Fruit fly (Drosophila melanogaster) whole organism, wandering third instar larva: ENCODE data around the gene AlkB.

ENCODE experiments used
- Abd-B ChIP-seq: fragments of >200 bp; optimal IDR thresholded peaks from 2 replicates; lab custom pipeline; 2017; ENCODE audit warnings: missing biosample characterization, missing genetic modification characterization
- CG32264 ChIP-seq: fragments of 200-800 bp; sonication (Bioruptor generic); optimal IDR thresholded peaks from 2 replicates; lab custom pipeline; 2016; ENCODE audit warnings: missing biosample characterization, missing genetic modification characterization
- CG9705 ChIP-seq: fragments of 200-800 bp; sonication (Bioruptor generic); optimal IDR thresholded peaks from 2 replicates; lab custom pipeline; 2018; ENCODE audit warnings: missing biosample characterization, mild to moderate bottlenecking, missing genetic modification characterization
- CrebA ChIP-seq: fragments of 200-800 bp; sonication (Bioruptor generic); optimal IDR thresholded peaks from 2 replicates; lab custom pipeline; 2016; ENCODE audit warnings: missing biosample characterization, mild to moderate bottlenecking, missing genetic modification characterization, borderline replicate concordance
- Dfd ChIP-seq: fragments of >200 bp; optimal IDR thresholded peaks from 2 replicates; lab custom pipeline; 2017; ENCODE audit warnings: missing biosample characterization, missing genetic modification characterization
- Dif ChIP-seq: fragments of 200-275, 200-300 bp; sonication (Bioruptor generic); optimal IDR thresholded peaks from 2 replicates; lab custom pipeline; 2018; ENCODE audit warnings: missing biosample characterization, missing genetic modification characterization; ENCODE audit not compliant: partially characterized antibody
- GATAd ChIP-seq: sonication (Bioruptor generic); optimal IDR thresholded peaks from 2 replicates; lab custom pipeline; 2016; ENCODE audit warnings: missing biosample characterization, missing genetic modification characterization
- HLH106 ChIP-seq: fragments of 200-800 bp; optimal IDR thresholded peaks from 3 replicates; lab custom pipeline; 2019; ENCODE audit warnings: missing biosample characterization, mild to moderate bottlenecking, missing genetic modification characterization, moderate library complexity
- Hnf4 ChIP-seq: fragments of 200-800 bp; sonication (Bioruptor generic); optimal IDR thresholded peaks from 2 replicates; lab custom pipeline; 2016; ENCODE audit warnings: missing biosample characterization, mild to moderate bottlenecking, missing genetic modification characterization
- Hr78 ChIP-seq: fragments of >200 bp; optimal IDR thresholded peaks from 2 replicates; lab custom pipeline; 2017; ENCODE audit warnings: missing biosample characterization, missing genetic modification characterization
- Hr83 ChIP-seq: fragments of 200-300 bp; sonication (Bioruptor generic); optimal IDR thresholded peaks from 2 replicates; lab custom pipeline; 2016; ENCODE audit warnings: missing biosample characterization, mild to moderate bottlenecking, missing genetic modification characterization, moderate library complexity; ENCODE audit not compliant: poor library complexity, severe bottlenecking
- Jra ChIP-seq: sonication (Bioruptor generic); optimal IDR thresholded peaks from 2 replicates; lab custom pipeline; 2016; ENCODE audit warnings: missing biosample characterization, missing genetic modification characterization
- Mio ChIP-seq: sonication (Bioruptor generic); optimal IDR thresholded peaks from 2 replicates; lab custom pipeline; 2016; ENCODE audit warnings: missing biosample characterization, missing genetic modification characterization
- Myc ChIP-seq: fragments of >200 bp; optimal IDR thresholded peaks from 2 replicates; lab custom pipeline; 2017
- N ChIP-seq: fragments of >200 bp; optimal IDR thresholded peaks from 2 replicates; lab custom pipeline; 2018; ENCODE audit warnings: missing biosample characterization, missing external identifiers, missing genetic modification characterization
- OdsH ChIP-seq: fragments of 200-800 bp; sonication (Bioruptor generic); optimal IDR thresholded peaks from 2 replicates; lab custom pipeline; 2016; ENCODE audit warnings: missing biosample characterization, mild to moderate bottlenecking, missing genetic modification characterization
- Rel ChIP-seq, 2 experiments: fragments of 200-800 bp; sonication (Bioruptor generic) in 1 of 2; optimal IDR thresholded peaks; 2 replicates in 1 of 2; 3 replicates in 1 of 2; lab custom pipeline; 2016 to 2019; ENCODE audit warnings: mild to moderate bottlenecking in 2 of 2, missing biosample characterization in 2 of 2, missing genetic modification characterization in 2 of 2, moderate library complexity in 1 of 2
- Sp1 ChIP-seq: fragments of 200-800 bp; sonication (Bioruptor generic); optimal IDR thresholded peaks from 3 replicates; lab custom pipeline; 2019; ENCODE audit warnings: missing biosample characterization, mild to moderate bottlenecking, missing genetic modification characterization, moderate library complexity
- Vsx2 ChIP-seq: fragments of 200-300, 225-300 bp; sonication (Bioruptor generic); optimal IDR thresholded peaks from 2 replicates; lab custom pipeline; 2018; ENCODE audit warnings: missing biosample characterization, missing genetic modification characterization; ENCODE audit not compliant: partially characterized antibody
- br ChIP-seq: fragments of 200-800 bp; sonication (Bioruptor generic); optimal IDR thresholded peaks from 2 replicates; lab custom pipeline; 2016; ENCODE audit warnings: missing biosample characterization, missing genetic modification characterization
- brk ChIP-seq: fragments of 200-800 bp; sonication (Bioruptor generic); optimal IDR thresholded peaks from 2 replicates; lab custom pipeline; 2016; ENCODE audit warnings: missing biosample characterization, mild to moderate bottlenecking, missing genetic modification characterization
- dl ChIP-seq, 2 experiments: fragments of 175-275, 200-275 bp in 1 of 2; fragments of 200-275 bp in 1 of 2; sonication (Bioruptor generic); optimal IDR thresholded peaks; lab custom pipeline; 2018; ENCODE audit warnings: mild to moderate bottlenecking in 2 of 2, missing biosample characterization in 2 of 2, missing genetic modification characterization in 2 of 2, moderate library complexity in 2 of 2; ENCODE audit not compliant: partially characterized antibody in 2 of 2, insufficient read depth in 1 of 2
- dmrt93B ChIP-seq: fragments of 200-800 bp; sonication (Bioruptor generic); optimal IDR thresholded peaks from 2 replicates; lab custom pipeline; 2018; ENCODE audit warnings: missing biosample characterization, mild to moderate bottlenecking, missing genetic modification characterization
- dsf ChIP-seq: sonication (Bioruptor generic); optimal IDR thresholded peaks from 2 replicates; lab custom pipeline; 2016; ENCODE audit warnings: missing biosample characterization, missing genetic modification characterization, borderline replicate concordance
- ey ChIP-seq: fragments of 200-800 bp; sonication (Bioruptor generic); optimal IDR thresholded peaks from 2 replicates; lab custom pipeline; 2016; ENCODE audit warnings: missing biosample characterization, missing genetic modification characterization
- foxo ChIP-seq, 2 experiments: fragments of 200-800 bp; sonication (Bioruptor generic); optimal IDR thresholded peaks; 2 replicates in 1 of 2; 3 replicates in 1 of 2; lab custom pipeline; 2016 to 2017; ENCODE audit warnings: missing biosample characterization in 2 of 2, missing genetic modification characterization in 2 of 2
- fru ChIP-seq: fragments of 200-800 bp; sonication (Bioruptor generic); optimal IDR thresholded peaks from 3 replicates; lab custom pipeline; 2016; ENCODE audit warnings: missing biosample characterization, mild to moderate bottlenecking, missing genetic modification characterization
- h ChIP-seq: fragments of 200-800 bp; sonication (Bioruptor generic); optimal IDR thresholded peaks from 3 replicates; lab custom pipeline; 2016; ENCODE audit warnings: missing biosample characterization, mild to moderate bottlenecking, missing genetic modification characterization
- jim ChIP-seq: fragments of 175-275, 200-325 bp; sonication (Bioruptor generic); optimal IDR thresholded peaks from 2 replicates; lab custom pipeline; 2016; ENCODE audit warnings: missing biosample characterization, mild to moderate bottlenecking, missing genetic modification characterization
- lola ChIP-seq: fragments of >200 bp; optimal IDR thresholded peaks from 2 replicates; lab custom pipeline; 2017; ENCODE audit warnings: missing biosample characterization, missing genetic modification characterization
- pan ChIP-seq: fragments of >200 bp; optimal IDR thresholded peaks from 2 replicates; lab custom pipeline; 2017
- psq ChIP-seq: fragments of 200-800 bp; sonication (Bioruptor generic); optimal IDR thresholded peaks from 3 replicates; lab custom pipeline; 2017; ENCODE audit warnings: missing biosample characterization, mild to moderate bottlenecking, missing genetic modification characterization, moderate library complexity
- rgr ChIP-seq: fragments of 200-800 bp; sonication (Bioruptor generic); optimal IDR thresholded peaks from 3 replicates; lab custom pipeline; 2016; ENCODE audit warnings: missing biosample characterization, mild to moderate bottlenecking, missing genetic modification characterization
- sage ChIP-seq: fragments of 200-800 bp; sonication (Bioruptor generic); optimal IDR thresholded peaks from 2 replicates; lab custom pipeline; 2016; ENCODE audit warnings: missing biosample characterization, mild to moderate bottlenecking, missing genetic modification characterization
- sv ChIP-seq: fragments of 200-800 bp; sonication (Bioruptor generic); optimal IDR thresholded peaks from 3 replicates; lab custom pipeline; 2016; ENCODE audit warnings: missing biosample characterization, missing genetic modification characterization
- tai ChIP-seq: sonication (Bioruptor generic); optimal IDR thresholded peaks from 2 replicates; lab custom pipeline; 2016; ENCODE audit warnings: missing biosample characterization, missing genetic modification characterization
- usp ChIP-seq: fragments of >200 bp; optimal IDR thresholded peaks from 2 replicates; lab custom pipeline; 2017; ENCODE audit warnings: missing biosample characterization, missing genetic modification characterization
- woc ChIP-seq: sonication (Bioruptor generic); optimal IDR thresholded peaks from 2 replicates; lab custom pipeline; 2016; ENCODE audit warnings: missing biosample characterization, mild to moderate bottlenecking, missing genetic modification characterization

AlkB gene

dm6 chrX:15812615-15812995, 46.7 kb downstream of the AlkB start:
- TF ChIP-seq sage (GFP tag; lab: Kevin White, UChicago) (no peak), dsf (no peak), dl (GFP tag; optimal IDR thresholded peaks at IDR 0.05; lab: Kevin White, UChicago; ENCODE audit: insufficient read depth in 1 of 2, partially characterized antibody in 2 of 2) (no peak), OdsH (GFP tag; lab: Kevin White, UChicago) (no peak), h (no peak), pan (lab: Kevin White, UChicago) (no peak), Dfd (GFP tag; lab: Kevin White, UChicago) (no peak), fru (no peak), foxo (GFP tag; optimal IDR thresholded peaks at IDR 0.05; lab: Kevin White, UChicago) (no peak), lola (GFP tag; lab: Kevin White, UChicago) (no peak), ey (GFP tag; lab: Kevin White, UChicago) (no peak), Vsx2 (no peak)

dm6 chrX:15811666-15812614, 47.3 kb downstream of the AlkB start:
- TF ChIP-seq Jra (GFP tag; lab: Kevin White, UChicago) = peak; percentile 50
- TF ChIP-seq usp = no peak
- peak; percentile 99 for TF ChIP-seq Dif (GFP tag; lab: Kevin White, UChicago)
- no peak for TF ChIP-seq sv (GFP tag; lab: Kevin White, UChicago)
- TF ChIP-seq dmrt93B (GFP tag; lab: Kevin White, UChicago) = no peak
- TF ChIP-seq dl (GFP tag; optimal IDR thresholded peaks at IDR 0.05; lab: Kevin White, UChicago; ENCODE audit: insufficient read depth in 1 of 2, partially characterized antibody in 2 of 2) = peak; percentile 98 to 99
- no peak for TF ChIP-seq Mio
- peak; percentile 65 for TF ChIP-seq psq (GFP tag; lab: Kevin White, UChicago)
- no peak for TF ChIP-seq Dfd (GFP tag; lab: Kevin White, UChicago)
- TF ChIP-seq br (GFP tag; lab: Kevin White, UChicago) = peak; percentile 47
- TF ChIP-seq Hr83 = peak; percentile 69
- peak; percentile 93 for TF ChIP-seq Vsx2
- no peak for TF ChIP-seq HLH106 (tag; lab: Kevin White, UChicago)
- peak; percentile 66 for TF ChIP-seq brk (GFP tag; lab: Kevin White, UChicago)
- TF ChIP-seq jim (GFP tag; lab: Kevin White, UChicago) = peak; percentile 26
- TF ChIP-seq Myc = no peak
- TF ChIP-seq N (GFP tag; lab: Kevin White, UChicago) = peak; percentile 91
- peak; percentile 5 for TF ChIP-seq Hr78 (GFP tag; lab: Kevin White, UChicago)
- TF ChIP-seq woc (GFP tag; lab: Kevin White, UChicago) = peak; percentile 40
- TF ChIP-seq ey (GFP tag; lab: Kevin White, UChicago) = peak; percentile 16
- peak; percentile 15 for TF ChIP-seq Sp1 (GFP tag; lab: Kevin White, UChicago)
- TF ChIP-seq foxo (GFP tag; optimal IDR thresholded peaks at IDR 0.05; lab: Kevin White, UChicago) = peak; percentile 15 to 53
- TF ChIP-seq CG32264 = peak; percentile 22
- peak; percentile 23 for TF ChIP-seq rgr (GFP tag; lab: Kevin White, UChicago)
- peak; percentile 41 for TF ChIP-seq Abd-B (GFP tag; lab: Kevin White, UChicago)
- no peak for TF ChIP-seq CG9705 (GFP tag; lab: Kevin White, UChicago)
- TF ChIP-seq lola (GFP tag; lab: Kevin White, UChicago) = no peak
- peak; percentile 40 for TF ChIP-seq dsf
- peak; percentile 17 for TF ChIP-seq OdsH (GFP tag; lab: Kevin White, UChicago)
- no peak for TF ChIP-seq GATAd
- TF ChIP-seq fru = peak; percentile 13
- peak; percentile 46 for TF ChIP-seq h
- peak; percentile 17 for TF ChIP-seq Rel (GFP tag; optimal IDR thresholded peaks at IDR 0.05; lab: Kevin White, UChicago)
- TF ChIP-seq Rel (tag; optimal IDR thresholded peaks at IDR 0.05; lab: Kevin White, UChicago) = peak; percentile 28
- TF ChIP-seq Hnf4 = peak; percentile 2
- peak; percentile 44 for TF ChIP-seq sage (GFP tag; lab: Kevin White, UChicago)
- peak; percentile 70 for TF ChIP-seq CrebA
- TF ChIP-seq pan (lab: Kevin White, UChicago) = no peak
- no peak for TF ChIP-seq tai
- TF ChIP-seq, all 38 proteins: peak for 26
